Worm (Caenorhabditis elegans): ENCODE results near the gene F47G3.3.

- TF ChIP-seq ama-1 (optimal IDR thresholded peaks at IDR 0.05) (no peak), scrt-1 (GFP tag; IDR thresholded peaks at IDR 0.05) (no peak), ceh-13 (GFP tag; optimal IDR thresholded peaks at IDR 0.05) (no peak), hmbx-1 (tag; optimal IDR thresholded peaks at IDR 0.05) (no peak), aly-1 (tag; optimal IDR thresholded peaks at IDR 0.05) (no peak), flt-1 (GFP tag; IDR thresholded peaks at IDR 0.05) (no peak), pes-1 (GFP tag; IDR thresholded peaks at IDR 0.05) (no peak), hnd-1 (tag; optimal IDR thresholded peaks at IDR 0.05) (no peak), tra-4 (tag; optimal IDR thresholded peaks at IDR 0.05) (no peak), ceh-36 (tag; optimal IDR thresholded peaks at IDR 0.05) (no peak)
These were observed at the start of gene F47G3.3 for ce11 chrX:2375300-2376035.

Data from whole organism, early embryonic.